Fruit fly (Drosophila melanogaster) whole organism, embryonic: ENCODE results near the gene CG6693.

Experiments
- CG11560 ChIP-seq: fragments of 200-800 bp; sonication (Bioruptor generic); IDR thresholded peaks from 3 replicates; pipeline ENCODE4 v1.3.6; 2022; ENCODE audit warnings: missing biosample characterization, missing genetic modification characterization
- CG12769 ChIP-seq: fragments of 200-800 bp; sonication (Bioruptor generic); optimal IDR thresholded peaks from 2 replicates; lab custom pipeline; 2019; ENCODE audit warnings: missing biosample characterization, mild to moderate bottlenecking, missing genetic modification characterization, moderate library complexity
- CG4360 ChIP-seq: fragments of 200-800 bp; sonication (Bioruptor generic); IDR thresholded peaks from 2 replicates; pipeline ENCODE4 v1.3.6; 2022; ENCODE audit warnings: missing biosample characterization, missing genetic modification characterization
- CG9215 ChIP-seq: fragments of 200-800 bp; sonication (Bioruptor generic); IDR thresholded peaks from 2 replicates; pipeline ENCODE4 v1.3.6; 2022; ENCODE audit warnings: missing biosample characterization, missing genetic modification characterization
- Vsx1 ChIP-seq: fragments of 200-800 bp; sonication (Bioruptor generic); optimal IDR thresholded peaks from 2 replicates; lab custom pipeline; 2017; ENCODE audit warnings: missing biosample characterization, mild to moderate bottlenecking, missing genetic modification characterization, missing genetic modification reagents
- fd3F ChIP-seq: fragments of 200-800 bp; sonication (Bioruptor generic); optimal IDR thresholded peaks from 2 replicates; lab custom pipeline; 2018; ENCODE audit warnings: missing biosample characterization, mild to moderate bottlenecking, missing genetic modification characterization, moderate library complexity
- tll ChIP-seq, 2 experiments: fragments of 200-800 bp in 1 of 2; fragments of >200 bp in 1 of 2; sonication (Bioruptor generic) in 1 of 2; optimal IDR thresholded peaks; 2 replicates each; lab custom pipeline; 2017 to 2019; ENCODE audit warnings: missing biosample characterization in 2 of 2, missing genetic modification characterization in 2 of 2, mild to moderate bottlenecking in 1 of 2, moderate library complexity in 1 of 2

DNA sequence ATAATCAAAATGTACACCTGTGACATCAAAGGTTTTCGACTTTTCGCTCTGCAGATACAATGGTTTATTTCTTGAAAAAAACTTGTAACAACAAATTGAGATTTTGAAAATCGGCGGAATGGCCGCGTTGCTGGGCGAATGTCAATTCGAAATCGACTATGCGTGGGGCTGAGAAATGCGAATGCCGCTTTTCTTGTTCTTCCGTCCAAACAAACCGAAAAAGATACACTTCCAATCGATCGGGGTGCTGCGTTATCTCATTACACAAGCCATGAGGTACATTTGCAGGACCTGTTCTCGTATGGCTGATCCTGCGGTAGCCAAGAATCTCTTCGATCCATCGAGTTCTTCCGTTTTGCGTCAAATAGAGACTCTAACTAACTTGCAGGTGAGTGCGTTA, 16.2 kb upstream of the CG6693 start, which contains the start of gene CG31388:
- TF ChIP-seq fd3F (no peak), Vsx1 (GFP tag; lab: Kevin White, UChicago) (no peak), CG12769 (tag; lab: Kevin White, UChicago) (no peak), CG4360 (GFP tag; lab: Robert Waterston, UW) (no peak), CG11560 (tag; lab: Robert Waterston, UW) (no peak), tll (GFP tag; optimal IDR thresholded peaks at IDR 0.05; lab: Kevin White, UChicago) (no peak), CG9215 (no peak)
